Worm (Caenorhabditis elegans) whole organism, L2 larva: ENCODE measurements around the gene T24E12.1.
A peak's percentile ranks its signal among the peaks of the same experiment; 100 is the strongest.

ENCODE experiments used
- C34F6.9 ChIP-seq: fragments of 150-350 bp; optimal IDR thresholded peaks from 2 replicates; lab custom pipeline; 2014; ENCODE audit warnings: missing biosample characterization, missing genetic modification characterization
- R02D3.7 ChIP-seq: fragments of 150-350 bp; optimal IDR thresholded peaks from 2 replicates; lab custom pipeline; 2014; ENCODE audit warnings: missing biosample characterization, missing genetic modification characterization
- Y55F3AM.14 ChIP-seq: fragments of 200-800 bp; sonication (Bioruptor generic); optimal IDR thresholded peaks from 2 replicates; lab custom pipeline; 2018; ENCODE audit warnings: mild to moderate bottlenecking, missing genetic modification characterization, missing compliant biosample characterization
- ZK546.5 ChIP-seq: sonication (generic microtip); optimal IDR thresholded peaks from 2 replicates; lab custom pipeline; 2017; ENCODE audit warnings: missing biosample characterization, missing genetic modification characterization
- alr-1 ChIP-seq: fragments of 150-350 bp; optimal IDR thresholded peaks from 2 replicates; lab custom pipeline; 2014; ENCODE audit warnings: missing biosample characterization, missing genetic modification characterization
- aly-2 ChIP-seq: fragments of 150-350 bp; optimal IDR thresholded peaks from 2 replicates; lab custom pipeline; 2014; ENCODE audit warnings: missing biosample characterization, missing genetic modification characterization
- ama-1 ChIP-seq: fragments of 150-350 bp; optimal IDR thresholded peaks from 2 replicates; lab custom pipeline; 2018; ENCODE audit warnings: inconsistent platforms
- blmp-1 ChIP-seq: sonication (generic microtip); optimal IDR thresholded peaks from 2 replicates; lab custom pipeline; 2017; ENCODE audit warnings: missing genetic modification characterization, mild to moderate bottlenecking, missing compliant biosample characterization, antibody characterized with exemption, moderate library complexity; ENCODE audit not compliant: insufficient read depth
- ceh-16 ChIP-seq: fragments of 150-350 bp; optimal IDR thresholded peaks from 2 replicates; lab custom pipeline; 2014; ENCODE audit warnings: missing biosample characterization, missing genetic modification characterization
- ceh-82 ChIP-seq: fragments of 150-350 bp; optimal IDR thresholded peaks from 2 replicates; lab custom pipeline; 2014; ENCODE audit warnings: missing biosample characterization, missing genetic modification characterization
- crh-2 ChIP-seq: sonication (generic microtip); optimal IDR thresholded peaks from 2 replicates; lab custom pipeline; 2017; ENCODE audit warnings: missing biosample characterization, missing genetic modification characterization
- dmd-4 ChIP-seq: sonication (generic microtip); optimal IDR thresholded peaks from 2 replicates; lab custom pipeline; 2017; ENCODE audit warnings: missing biosample characterization, missing genetic modification characterization
- elt-3 ChIP-seq: sonication (generic microtip); optimal IDR thresholded peaks from 2 replicates; lab custom pipeline; 2017; ENCODE audit warnings: missing biosample characterization, missing genetic modification characterization
- fos-1 ChIP-seq: fragments of 150-350 bp; optimal IDR thresholded peaks from 2 replicates; lab custom pipeline; 2014; ENCODE audit warnings: missing biosample characterization, missing genetic modification characterization
- gmeb-1 ChIP-seq: fragments of 150-350 bp; optimal IDR thresholded peaks from 2 replicates; lab custom pipeline; 2014; ENCODE audit warnings: missing biosample characterization, missing genetic modification characterization
- lin-11 ChIP-seq: fragments of 150-350 bp; sonication (generic microtip); optimal IDR thresholded peaks from 2 replicates; lab custom pipeline; 2014; ENCODE audit warnings: missing biosample characterization, missing genetic modification characterization, inconsistent platforms, mixed read lengths
- lin-39 ChIP-seq: fragments of 150-350 bp; optimal IDR thresholded peaks from 2 replicates; lab custom pipeline; 2014; ENCODE audit warnings: missing biosample characterization, missing genetic modification reagents, missing genetic modification characterization
- mbf-1 ChIP-seq: sonication (generic microtip); optimal IDR thresholded peaks from 2 replicates; lab custom pipeline; 2017; ENCODE audit warnings: missing biosample characterization, missing genetic modification characterization
- mdl-1 ChIP-seq, 2 experiments: fragments of 150-350 bp in 1 of 2; sonication (generic microtip) in 1 of 2; optimal IDR thresholded peaks; 2 replicates each; lab custom pipeline; 2017; ENCODE audit warnings: missing biosample characterization in 2 of 2, missing genetic modification characterization in 2 of 2
- nhr-10 ChIP-seq: sonication (generic microtip); optimal IDR thresholded peaks from 2 replicates; lab custom pipeline; 2017; ENCODE audit warnings: missing biosample characterization, missing genetic modification characterization
- nhr-11 ChIP-seq: fragments of 150-350 bp; optimal IDR thresholded peaks from 2 replicates; lab custom pipeline; 2014; ENCODE audit warnings: missing biosample characterization, missing genetic modification characterization
- nhr-12 ChIP-seq: fragments of 150-350 bp; optimal IDR thresholded peaks from 2 replicates; lab custom pipeline; 2014; ENCODE audit warnings: missing biosample characterization, missing genetic modification characterization
- nhr-129 ChIP-seq: fragments of 150-350 bp; optimal IDR thresholded peaks from 2 replicates; lab custom pipeline; 2014; ENCODE audit warnings: missing biosample characterization, missing genetic modification characterization
- nhr-21 ChIP-seq: fragments of 150-350 bp; optimal IDR thresholded peaks from 2 replicates; lab custom pipeline; 2014; ENCODE audit warnings: missing biosample characterization, missing genetic modification characterization
- nhr-237 ChIP-seq: fragments of 150-350 bp; optimal IDR thresholded peaks from 2 replicates; lab custom pipeline; 2014; ENCODE audit warnings: missing biosample characterization, missing genetic modification characterization
- nhr-25 ChIP-seq: fragments of 150-350 bp; sonication (generic microtip); optimal IDR thresholded peaks from 3 replicates; lab custom pipeline; 2014; ENCODE audit warnings: missing biosample characterization, missing genetic modification characterization
- nhr-6 ChIP-seq: fragments of 150-350 bp; optimal IDR thresholded peaks from 2 replicates; lab custom pipeline; 2014; ENCODE audit warnings: missing biosample characterization, missing genetic modification characterization
- nhr-77 ChIP-seq: fragments of 150-350 bp; optimal IDR thresholded peaks from 2 replicates; lab custom pipeline; 2014; ENCODE audit warnings: missing biosample characterization, missing genetic modification characterization
- sem-4 ChIP-seq: fragments of 150-350 bp; optimal IDR thresholded peaks from 2 replicates; lab custom pipeline; 2014; ENCODE audit warnings: missing biosample characterization, missing genetic modification reagents, missing genetic modification characterization
- sma-3 ChIP-seq: sonication (generic microtip); optimal IDR thresholded peaks from 2 replicates; lab custom pipeline; 2016; ENCODE audit warnings: missing genetic modification reagents, missing genetic modification characterization, missing compliant biosample characterization
- sma-9 ChIP-seq, 2 experiments: fragments of 150-350 bp in 1 of 2; sonication (generic microtip) in 1 of 2; optimal IDR thresholded peaks; 2 replicates each; lab custom pipeline; 2014 to 2016; ENCODE audit warnings: missing genetic modification characterization in 2 of 2, mild to moderate bottlenecking in 1 of 2, missing biosample characterization in 1 of 2, missing compliant biosample characterization in 1 of 2, missing genetic modification reagents in 1 of 2, moderate library complexity in 1 of 2
- snpc-4 ChIP-seq: fragments of 150-350 bp; optimal IDR thresholded peaks from 2 replicates; lab custom pipeline; 2014; ENCODE audit warnings: missing biosample characterization, missing genetic modification characterization
- unc-39 ChIP-seq: fragments of 150-350 bp; optimal IDR thresholded peaks from 2 replicates; lab custom pipeline; 2014; ENCODE audit warnings: missing biosample characterization, missing genetic modification characterization
- unc-55 ChIP-seq: fragments of 150-350 bp; sonication (generic microtip); optimal IDR thresholded peaks from 3 replicates; lab custom pipeline; 2014; ENCODE audit warnings: missing biosample characterization, missing genetic modification reagents, missing genetic modification characterization
- unc-62 ChIP-seq: fragments of 150-350 bp; optimal IDR thresholded peaks from 2 replicates; lab custom pipeline; 2014; ENCODE audit warnings: missing biosample characterization, missing genetic modification reagents, missing genetic modification characterization
- zag-1 ChIP-seq: fragments of 150-350 bp; optimal IDR thresholded peaks from 2 replicates; lab custom pipeline; 2014; ENCODE audit warnings: missing biosample characterization, missing genetic modification characterization
- ztf-1 ChIP-seq: fragments of 200-800 bp; sonication (Bioruptor generic); conservative IDR thresholded peaks from 2 replicates; pipeline ENCODE4 v1.3.6; 2022; ENCODE audit warnings: missing genetic modification characterization, missing compliant biosample characterization
- ztf-11 ChIP-seq: sonication (generic microtip); optimal IDR thresholded peaks from 2 replicates; lab custom pipeline; 2017; ENCODE audit warnings: missing biosample characterization, missing genetic modification characterization
- ztf-4 ChIP-seq: fragments of 150-350 bp; optimal IDR thresholded peaks from 2 replicates; lab custom pipeline; 2014; ENCODE audit warnings: missing biosample characterization, missing genetic modification characterization

T24E12.1 gene

DNA sequence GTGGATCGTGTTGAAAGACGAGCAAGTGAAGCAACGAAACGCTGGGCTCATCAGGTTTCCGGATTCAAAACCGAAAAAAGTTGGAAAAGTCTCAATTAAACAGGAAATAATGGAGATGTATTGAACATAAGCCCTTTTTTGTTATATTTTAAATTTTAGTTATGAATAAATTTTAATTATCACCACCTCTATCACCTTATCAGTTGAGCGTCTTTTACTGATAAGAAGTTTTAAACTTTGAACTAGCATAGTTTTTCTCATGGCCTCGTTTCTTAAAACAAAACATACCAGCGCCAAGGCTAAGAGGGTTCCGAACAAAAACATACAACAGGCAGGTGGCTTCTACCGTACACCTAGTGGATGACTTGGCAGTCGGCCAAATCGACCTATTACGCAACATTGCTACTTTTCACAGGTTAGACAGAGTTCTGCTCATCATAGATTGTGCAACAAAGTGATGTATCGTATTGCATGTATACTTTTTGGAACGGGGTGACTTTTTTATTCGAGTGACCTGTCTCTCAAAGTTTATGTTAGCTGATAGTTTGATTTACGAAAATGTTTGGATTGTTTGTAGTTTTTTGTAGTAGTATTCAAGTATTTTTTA, 3.1 kb downstream of the T24E12.1 start:
- TF ChIP-seq fos-1 (tag; lab: Kevin White, UChicago) (peak; percentile 49), ama-1 (lab: Kevin White, UChicago) (no peak)

DNA sequence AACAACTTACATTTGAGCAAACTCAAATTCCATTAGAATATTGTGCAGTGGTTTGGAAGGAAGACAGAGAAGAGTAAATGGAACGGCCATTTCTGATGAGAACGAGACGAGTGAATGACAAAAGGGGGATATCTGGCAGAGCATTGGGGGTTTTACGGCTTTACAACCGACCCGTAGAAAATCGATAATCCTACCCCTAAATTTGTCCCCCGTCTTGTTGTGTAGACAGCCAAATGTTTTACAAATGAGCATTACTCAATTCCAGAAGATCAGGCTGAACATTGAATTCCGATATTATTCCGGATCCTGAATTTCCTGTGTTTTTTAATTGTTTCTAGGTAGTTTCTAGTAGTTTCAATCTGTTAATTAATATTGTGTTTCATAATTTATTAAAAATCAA, 8.0 kb downstream of the T24E12.1 start, which contains the start of gene fbxb-99:
TSS of gene fbxb-99 (minus strand) at position 101 of the 400 bp plus-strand sequence.
- TF ChIP-seq gmeb-1 (tag; lab: Kevin White, UChicago) (no peak), nhr-129 (tag; lab: Kevin White, UChicago) (no peak), alr-1 (tag; lab: Kevin White, UChicago) (no peak), ceh-16 (tag; lab: Kevin White, UChicago) (no peak), zag-1 (no peak), sem-4 (tag; lab: Kevin White, UChicago) (no peak), C34F6.9 (tag; lab: Kevin White, UChicago) (no peak)

DNA sequence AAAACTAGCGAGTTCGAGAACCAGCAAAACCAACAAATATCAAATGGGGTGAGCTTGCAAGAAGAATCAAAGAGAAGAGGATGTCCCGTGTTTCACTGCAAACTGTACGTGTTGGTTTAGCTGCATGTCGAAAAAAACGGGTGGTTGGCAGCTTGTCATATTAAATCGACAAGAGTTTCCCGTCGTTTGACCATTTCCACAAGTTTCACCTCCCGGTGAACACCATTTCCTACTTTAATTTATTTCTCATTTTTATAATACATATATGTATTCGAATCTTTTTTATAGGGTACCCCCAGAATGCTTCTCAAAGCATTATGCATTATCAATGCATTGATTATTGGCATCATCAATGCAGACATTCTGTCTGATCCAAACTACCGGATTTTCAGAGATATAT, 10.0 kb downstream of the T24E12.1 start, which contains the start of gene Y8A9A.2:
TSS of gene Y8A9A.2 (plus strand) at position 301 of the 400 bp plus-strand sequence.
- TF ChIP-seq aly-2 (no peak), lin-39 (no peak), nhr-25 (tag; lab: Kevin White, UChicago) (no peak), ceh-82 (no peak), sma-3 (GFP tag; lab: Kevin White, UChicago) (no peak)

DNA sequence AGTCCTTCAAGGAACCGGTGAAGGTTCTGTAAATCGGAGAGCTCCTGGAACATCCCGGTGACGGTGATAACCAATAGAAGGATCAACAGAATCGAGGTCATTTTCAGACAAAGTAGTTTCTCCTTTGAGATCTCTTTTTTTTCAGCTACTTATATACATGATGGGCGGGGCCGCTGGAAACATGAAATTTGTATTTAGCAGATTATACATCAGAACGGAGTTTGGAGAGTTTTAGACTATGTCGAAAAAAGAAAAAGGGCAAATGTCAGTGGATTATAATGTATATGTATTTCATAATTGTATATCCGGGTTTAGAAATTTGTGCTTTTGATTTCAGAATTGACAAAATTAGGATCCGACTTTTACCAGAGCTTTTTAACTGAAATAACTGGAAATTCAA, 17.9 kb downstream of the T24E12.1 start, which contains the start of gene ins-32:
TSS of gene ins-32 (minus strand) at position 101 of the 400 bp plus-strand sequence.
- TF ChIP-seq blmp-1 (tag; lab: Kevin White, UChicago) = no peak
- TF ChIP-seq snpc-4 (tag; lab: Kevin White, UChicago) = no peak
- TF ChIP-seq sma-3 (GFP tag; lab: Kevin White, UChicago) = no peak
- TF ChIP-seq nhr-11 (tag; lab: Kevin White, UChicago) = no peak
- no peak for TF ChIP-seq crh-2 (tag; lab: Kevin White, UChicago)
- TF ChIP-seq R02D3.7 (tag; lab: Kevin White, UChicago) = no peak
- TF ChIP-seq nhr-21 = no peak
- no peak for TF ChIP-seq nhr-129 (tag; lab: Kevin White, UChicago)
- TF ChIP-seq nhr-6 = no peak

DNA sequence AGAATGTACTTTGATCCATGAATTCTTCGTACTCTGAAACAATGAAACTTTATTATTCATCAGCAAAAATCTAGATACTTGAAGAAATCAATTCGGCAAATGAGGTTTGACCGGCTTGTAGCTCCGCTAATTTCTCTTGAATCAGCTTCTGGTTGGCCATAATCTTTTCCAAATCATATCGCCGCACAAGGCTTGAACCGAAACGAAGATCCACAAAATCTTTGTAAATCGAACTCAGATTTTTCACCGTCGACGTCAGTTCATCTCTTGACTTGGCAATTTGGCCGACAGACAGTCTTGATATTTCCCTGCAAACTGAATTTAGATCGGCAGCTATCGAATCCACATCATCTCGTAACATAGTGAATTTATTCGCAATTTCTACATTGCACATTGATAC, 20.2 kb downstream of the T24E12.1 start:
- TF ChIP-seq nhr-25 (tag; lab: Kevin White, UChicago) = no peak
- TF ChIP-seq nhr-129 (tag; lab: Kevin White, UChicago) = no peak
- no peak for TF ChIP-seq nhr-77 (tag; lab: Kevin White, UChicago)

DNA sequence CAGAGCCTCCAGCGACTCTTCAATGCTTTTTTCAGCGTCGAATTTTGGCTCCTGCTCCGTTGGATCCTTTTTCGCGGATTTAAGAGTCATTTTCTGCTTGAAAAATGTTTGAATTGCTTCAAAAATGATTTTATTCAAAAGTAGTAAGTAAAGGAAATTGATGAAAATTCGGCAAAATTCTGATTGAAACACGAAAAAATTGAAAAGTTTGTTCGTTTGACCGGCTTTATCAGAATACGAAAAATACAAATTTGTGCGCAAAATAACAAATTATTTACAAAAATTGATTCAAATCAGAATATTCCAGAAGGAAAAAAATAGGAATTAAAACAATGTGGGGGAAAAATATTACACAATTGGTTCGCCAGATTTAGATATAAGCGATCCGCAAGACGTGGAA, 21.6 kb downstream of the T24E12.1 start, which contains the start of gene F54D10.4:
TSS of gene F54D10.4 (minus strand) at position 101 of the 400 bp plus-strand sequence.
- TF ChIP-seq unc-55 (GFP tag; lab: Kevin White, UChicago) = no peak
- no peak for TF ChIP-seq dmd-4 (tag; lab: Kevin White, UChicago)
- TF ChIP-seq unc-39 (tag; lab: Kevin White, UChicago) = no peak
- TF ChIP-seq aly-2 = no peak
- no peak for TF ChIP-seq elt-3 (tag; lab: Kevin White, UChicago)
- no peak for TF ChIP-seq R02D3.7 (tag; lab: Kevin White, UChicago)
- TF ChIP-seq mbf-1 (tag; lab: Kevin White, UChicago) = no peak
- no peak for TF ChIP-seq blmp-1 (tag; lab: Kevin White, UChicago)
- TF ChIP-seq zag-1 = no peak

DNA sequence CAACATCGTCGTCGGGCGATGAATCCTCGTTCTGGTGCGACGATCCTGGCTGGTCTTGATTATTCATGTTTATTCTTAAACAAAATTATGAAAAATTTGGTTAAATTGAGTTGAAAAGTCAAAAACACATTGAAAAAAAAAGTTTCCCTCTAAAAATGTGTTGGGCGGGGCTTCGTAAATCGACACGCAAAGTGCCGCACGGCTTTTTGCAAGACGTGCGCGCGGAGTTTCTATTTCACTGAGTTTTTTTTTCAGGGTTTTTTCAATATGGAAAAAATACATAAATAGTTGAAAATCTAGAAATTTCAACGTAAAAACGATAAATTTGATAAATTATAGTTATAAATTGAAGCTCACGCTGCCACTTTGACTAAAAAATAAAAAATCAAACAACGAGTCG, 22.7 kb downstream of the T24E12.1 start, which contains the start of gene F54D10.5:
TSS of gene F54D10.5 (minus strand) at position 74 of the 400 bp plus-strand sequence.
- TF ChIP-seq nhr-12 (tag; lab: Kevin White, UChicago) = no peak
- no peak for TF ChIP-seq elt-3 (tag; lab: Kevin White, UChicago)
- peak; percentile 95 for TF ChIP-seq R02D3.7 (tag; lab: Kevin White, UChicago)
- no peak for TF ChIP-seq dmd-4 (tag; lab: Kevin White, UChicago)
- TF ChIP-seq zag-1 = peak; percentile 9
- TF ChIP-seq nhr-21 = no peak
- TF ChIP-seq ztf-11 = no peak
- TF ChIP-seq mbf-1 (tag; lab: Kevin White, UChicago) = no peak
- TF ChIP-seq aly-2 = no peak
- peak; percentile 22 for TF ChIP-seq nhr-237 (tag; lab: Kevin White, UChicago)
- no peak for TF ChIP-seq Y55F3AM.14 (GFP tag; lab: Kevin White, UChicago)
- TF ChIP-seq lin-11 (tag; lab: Kevin White, UChicago) = peak; percentile 70
- no peak for TF ChIP-seq unc-62
- TF ChIP-seq sma-9 (GFP tag; optimal IDR thresholded peaks at IDR 0.05; lab: Kevin White, UChicago) = peak; percentile 84
- TF ChIP-seq sma-9 (tag; optimal IDR thresholded peaks at IDR 0.05; lab: Kevin White, UChicago) = no peak
- peak; percentile 1 for TF ChIP-seq ceh-16 (tag; lab: Kevin White, UChicago)
- TF ChIP-seq ZK546.5 (tag; lab: Kevin White, UChicago) = peak; percentile 41
- TF ChIP-seq ztf-1 (GFP tag; lab: Robert Waterston, UW) = no peak
- no peak for TF ChIP-seq mdl-1 (tag; optimal IDR thresholded peaks at IDR 0.05; lab: Kevin White, UChicago)
- TF ChIP-seq ztf-4 (tag; lab: Kevin White, UChicago) = no peak
- TF ChIP-seq nhr-10 = peak; percentile 4
- peak; percentile 65 for TF ChIP-seq nhr-129 (tag; lab: Kevin White, UChicago)
